Fruit fly (Drosophila melanogaster): ENCODE data around the gene gcm2.

dm6 chr2L:9598390-9598789 lies 10.0 kb upstream of the gcm2 start:
- TF ChIP-seq CTCF (optimal IDR thresholded peaks at IDR 0.05) (no peak), CG8478 (optimal IDR thresholded peaks at IDR 0.05) (no peak)
